Worm (Caenorhabditis elegans) whole organism, L4/young adult: ENCODE measurements around the gene psme-3.

ENCODE experiments used
- W03F9.2 ChIP-seq: fragments of 150-350 bp; optimal IDR thresholded peaks from 2 replicates; lab custom pipeline; 2014; ENCODE audit warnings: missing biosample characterization, missing genetic modification characterization
- dao-5 ChIP-seq: sonication (generic microtip); optimal IDR thresholded peaks from 2 replicates; lab custom pipeline; 2016; ENCODE audit warnings: missing genotype, missing genetic modification characterization, moderate library complexity, missing compliant biosample characterization
- him-1 ChIP-seq: sonication (generic microtip); optimal IDR thresholded peaks from 2 replicates; lab custom pipeline; 2016; ENCODE audit warnings: missing genotype, missing genetic modification reagents, missing genetic modification characterization, missing compliant biosample characterization

The psme-3 gene

ce11 chrIII:11563417-11563949 is 4.5 kb upstream of the psme-3 start, which contains the start of gene Y66D12A.11:
Gene Y66D12A.11 (plus strand): TSS chrIII:11563467.
- TF ChIP-seq him-1 (tag; lab: Kevin White, UChicago) (no peak), W03F9.2 (no peak), dao-5 (tag; lab: Kevin White, UChicago) (no peak)

ce11 chrIII:11565602-11566001 is 2.3 kb upstream of the psme-3 start, which contains the start of gene Y66D12A.10:
Gene Y66D12A.10 (plus strand): TSS chrIII:11565874.
- no peak for TF ChIP-seq dao-5 (tag; lab: Kevin White, UChicago)
- no peak for TF ChIP-seq him-1 (tag; lab: Kevin White, UChicago)

ce11 chrIII:11573921-11574320 is 6.0 kb downstream of the psme-3 start, which contains the start of gene Y66D12A.8:
Gene Y66D12A.8 (plus strand): TSS chrIII:11574221.
- TF ChIP-seq W03F9.2 (no peak), him-1 (tag; lab: Kevin White, UChicago) (no peak), dao-5 (tag; lab: Kevin White, UChicago) (no peak)

- no peak for TF ChIP-seq dao-5 (tag; lab: Kevin White, UChicago)
- TF ChIP-seq him-1 (tag; lab: Kevin White, UChicago): no peak
- TF ChIP-seq W03F9.2: no peak
These were observed 11.4 kb downstream of the psme-3 start for ce11 chrIII:11579380-11579779.

- TF ChIP-seq him-1 (tag; lab: Kevin White, UChicago): no peak
- TF ChIP-seq dao-5 (tag; lab: Kevin White, UChicago): no peak
- TF ChIP-seq W03F9.2: no peak
These were observed 12.5 kb downstream of the psme-3 start, which contains the start of gene Y66D12A.7 for ce11 chrIII:11580428-11580885. Gene Y66D12A.7 (minus strand): TSS chrIII:11580478.

- TF ChIP-seq him-1 (tag; lab: Kevin White, UChicago): no peak
- TF ChIP-seq dao-5 (tag; lab: Kevin White, UChicago): no peak
- no peak for TF ChIP-seq W03F9.2
These were observed 13.4 kb downstream of the psme-3 start, which contains the start of the genes Y66D12A.6 and ceh-92 for ce11 chrIII:11581372-11581771. Gene Y66D12A.6 (minus strand): TSS chrIII:11581402. Gene ceh-92 (plus strand): TSS chrIII:11581600.

- no peak for TF ChIP-seq him-1 (tag; lab: Kevin White, UChicago)
- no peak for TF ChIP-seq W03F9.2
- TF ChIP-seq dao-5 (tag; lab: Kevin White, UChicago): no peak
These were observed 14.6 kb downstream of the psme-3 start for ce11 chrIII:11582569-11582968.

- no peak for TF ChIP-seq him-1 (tag; lab: Kevin White, UChicago)
- no peak for TF ChIP-seq dao-5 (tag; lab: Kevin White, UChicago)
- no peak for TF ChIP-seq W03F9.2
These were observed 21.0 kb downstream of the psme-3 start, which contains the start of gene Y66D12A.3 for ce11 chrIII:11588911-11589310. Gene Y66D12A.3 (plus strand): TSS chrIII:11589211.

ce11 chrIII:11589311-11589710 is 21.4 kb downstream of the psme-3 start:
- TF ChIP-seq him-1 (tag; lab: Kevin White, UChicago) (no peak), W03F9.2 (no peak), dao-5 (tag; lab: Kevin White, UChicago) (no peak)

- TF ChIP-seq dao-5 (tag; lab: Kevin White, UChicago): no peak
- TF ChIP-seq him-1 (tag; lab: Kevin White, UChicago): no peak
- no peak for TF ChIP-seq W03F9.2
These were observed 22.3 kb downstream of the psme-3 start for ce11 chrIII:11590255-11590654.

- no peak for TF ChIP-seq dao-5 (tag; lab: Kevin White, UChicago)
- no peak for TF ChIP-seq him-1 (tag; lab: Kevin White, UChicago)
- no peak for TF ChIP-seq W03F9.2
These were observed 24.2 kb downstream of the psme-3 start for ce11 chrIII:11592096-11592495.

ce11 chrIII:11607870-11608269 is 39.9 kb downstream of the psme-3 start, which contains the start of gene Y66D12A.1:
Gene Y66D12A.1 (plus strand): TSS chrIII:11608170.
- no peak for TF ChIP-seq W03F9.2
- no peak for TF ChIP-seq dao-5 (tag; lab: Kevin White, UChicago)
- no peak for TF ChIP-seq him-1 (tag; lab: Kevin White, UChicago)

ce11 chrIII:11609568-11609967 is 41.6 kb downstream of the psme-3 start, which contains the start of gene Y66D12A.30:
Gene Y66D12A.30 (plus strand): TSS chrIII:11609868.
- TF ChIP-seq him-1 (tag; lab: Kevin White, UChicago) (no peak), dao-5 (tag; lab: Kevin White, UChicago) (no peak), W03F9.2 (no peak)

- no peak for TF ChIP-seq W03F9.2
- no peak for TF ChIP-seq dao-5 (tag; lab: Kevin White, UChicago)
- TF ChIP-seq him-1 (tag; lab: Kevin White, UChicago): no peak
These were observed 43.8 kb downstream of the psme-3 start for ce11 chrIII:11611618-11612247.
